Worm (Caenorhabditis elegans) whole organism, L4 larva: Measurements from ENCODE around the gene arl-5.

Experiments used
- D1046.2 ChIP-seq: fragments of 200-800 bp; sonication (Bioruptor generic); IDR thresholded peaks from 2 replicates; pipeline ENCODE4 v1.3.6; 2022; ENCODE audit warnings: missing genetic modification characterization, missing compliant biosample characterization
- F10B5.3 ChIP-seq: sonication (generic microtip); optimal IDR thresholded peaks from 2 replicates; lab custom pipeline; 2016; ENCODE audit warnings: mild to moderate bottlenecking, missing genetic modification characterization, missing compliant biosample characterization
- F26F4.8 ChIP-seq: fragments of 200-800 bp; sonication (Bioruptor generic); conservative IDR thresholded peaks from 2 replicates; pipeline ENCODE4 v1.3.6; 2022; ENCODE audit warnings: missing genetic modification characterization, missing compliant biosample characterization
- F37D6.2 ChIP-seq: sonication (generic microtip); optimal IDR thresholded peaks from 2 replicates; lab custom pipeline; 2016; ENCODE audit warnings: mild to moderate bottlenecking, missing genetic modification characterization, missing compliant biosample characterization
- F44E2.7 ChIP-seq: fragments of 200-800 bp; sonication (Bioruptor generic); IDR thresholded peaks from 2 replicates; pipeline ENCODE4 v2.1.2; 2022; ENCODE audit warnings: missing genetic modification characterization, missing compliant biosample characterization
- F49E8.2 ChIP-seq: sonication (generic microtip); optimal IDR thresholded peaks from 2 replicates; lab custom pipeline; 2016; ENCODE audit warnings: missing compliant biosample characterization, mild to moderate bottlenecking, missing genetic modification characterization, borderline replicate concordance
- R02D3.7 ChIP-seq: fragments of 150-350 bp; sonication (generic microtip); optimal IDR thresholded peaks from 3 replicates; lab custom pipeline; 2014; ENCODE audit warnings: missing biosample characterization, missing genetic modification characterization
- Y105C5A.15 ChIP-seq: fragments of 200-800 bp; sonication (Bioruptor generic); IDR thresholded peaks from 2 replicates; pipeline ENCODE4 v1.3.6; 2022; ENCODE audit warnings: missing genetic modification characterization, missing compliant biosample characterization
- Y75B8A.6 ChIP-seq: fragments of 200-800 bp; sonication (Bioruptor generic); IDR thresholded peaks from 2 replicates; pipeline ENCODE4 v1.3.6; 2022; ENCODE audit warnings: missing genetic modification reagents, missing genetic modification characterization, missing compliant biosample characterization
- ZK337.2 ChIP-seq: fragments of 200-800 bp; sonication (Bioruptor generic); IDR thresholded peaks from 2 replicates; pipeline ENCODE4 v1.3.6; 2022; ENCODE audit warnings: missing genetic modification reagents, missing genetic modification characterization, missing compliant biosample characterization
- aly-2 ChIP-seq: sonication (generic microtip); optimal IDR thresholded peaks from 2 replicates; lab custom pipeline; 2018; ENCODE audit warnings: missing biosample characterization, missing genetic modification characterization
- arid-1 ChIP-seq: fragments of 200-800 bp; sonication (Bioruptor generic); conservative IDR thresholded peaks from 2 replicates; pipeline ENCODE4 v1.3.6; 2022; ENCODE audit warnings: missing genetic modification reagents, missing genetic modification characterization, missing compliant biosample characterization
- ceh-32 ChIP-seq: sonication (generic microtip); optimal IDR thresholded peaks from 2 replicates; lab custom pipeline; 2016; ENCODE audit warnings: mild to moderate bottlenecking, missing genetic modification characterization, missing compliant biosample characterization; ENCODE audit not compliant: poor library complexity
- cey-2 ChIP-seq: sonication (generic microtip); optimal IDR thresholded peaks from 3 replicates; lab custom pipeline; 2017; ENCODE audit warnings: missing genetic modification characterization, mild to moderate bottlenecking, missing compliant biosample characterization, antibody characterized with exemption, borderline replicate concordance; ENCODE audit not compliant: insufficient read depth
- daf-19 ChIP-seq: fragments of 200-800 bp; sonication (Bioruptor generic); conservative IDR thresholded peaks from 2 replicates; pipeline ENCODE4 v1.3.6; 2022; ENCODE audit warnings: missing genetic modification characterization, missing compliant biosample characterization
- dmd-9 ChIP-seq: fragments of 200-800 bp; sonication (Bioruptor generic); IDR thresholded peaks from 2 replicates; pipeline ENCODE4 v1.3.6; 2022; ENCODE audit warnings: missing genetic modification reagents, missing genetic modification characterization, missing compliant biosample characterization
- dpl-1 ChIP-seq: fragments of 150-350 bp; optimal IDR thresholded peaks from 2 replicates; lab custom pipeline; 2014; ENCODE audit warnings: missing biosample characterization, missing genetic modification reagents, missing genetic modification characterization
- duxl-1 ChIP-seq: sonication (generic microtip); optimal IDR thresholded peaks from 2 replicates; lab custom pipeline; 2016; ENCODE audit warnings: mild to moderate bottlenecking, missing genetic modification characterization, moderate library complexity, missing compliant biosample characterization; ENCODE audit not compliant: poor library complexity
- dve-1 ChIP-seq: sonication (generic microtip); optimal IDR thresholded peaks from 2 replicates; lab custom pipeline; 2017; ENCODE audit warnings: antibody characterized with exemption, mild to moderate bottlenecking, missing genetic modification characterization, missing compliant biosample characterization; ENCODE audit not compliant: insufficient read depth
- egl-43 ChIP-seq: fragments of 200-800 bp; sonication (Bioruptor generic); IDR thresholded peaks from 2 replicates; pipeline ENCODE4 v1.3.6; 2022; ENCODE audit warnings: missing genetic modification reagents, missing genetic modification characterization, missing compliant biosample characterization
- fkh-10 ChIP-seq: fragments of 150-350 bp; optimal IDR thresholded peaks from 2 replicates; lab custom pipeline; 2014; ENCODE audit warnings: missing biosample characterization, missing genetic modification reagents, missing genetic modification characterization
- fos-1 ChIP-seq: fragments of 150-350 bp; optimal IDR thresholded peaks from 2 replicates; lab custom pipeline; 2014; ENCODE audit warnings: missing biosample characterization, missing genetic modification characterization
- gei-8 ChIP-seq: fragments of 200-800 bp; sonication (Bioruptor generic); optimal IDR thresholded peaks from 2 replicates; lab custom pipeline; 2018; ENCODE audit warnings: mild to moderate bottlenecking, missing genetic modification characterization, missing compliant biosample characterization
- hmg-1.1 ChIP-seq: fragments of 200-800 bp; sonication (Bioruptor generic); IDR thresholded peaks from 2 replicates; pipeline ENCODE4 v1.3.6; 2022; ENCODE audit warnings: missing genetic modification reagents, missing genetic modification characterization, missing compliant biosample characterization
- lin-1 ChIP-seq: fragments of 200-800 bp; sonication (Bioruptor generic); IDR thresholded peaks from 2 replicates; pipeline ENCODE4 v1.3.6; 2022; ENCODE audit warnings: missing genetic modification reagents, missing genetic modification characterization, missing compliant biosample characterization
- lin-13 ChIP-seq: fragments of 150-350 bp; optimal IDR thresholded peaks from 2 replicates; lab custom pipeline; 2014; ENCODE audit warnings: missing biosample characterization, missing genetic modification reagents, missing genetic modification characterization
- lin-38 ChIP-seq: fragments of 200-800 bp; sonication (Bioruptor generic); IDR thresholded peaks from 2 replicates; pipeline ENCODE4 v1.3.6; 2022; ENCODE audit warnings: missing genetic modification reagents, missing genetic modification characterization, missing compliant biosample characterization
- lsy-2 ChIP-seq, 2 experiments: fragments of 150-350 bp in 1 of 2; sonication (generic microtip) in 1 of 2; optimal IDR thresholded peaks; 2 replicates each; lab custom pipeline; 2014 to 2017; ENCODE audit warnings: missing biosample characterization in 2 of 2, missing genetic modification characterization in 2 of 2
- madf-5 ChIP-seq, 2 experiments: fragments of 200-800 bp; sonication (Bioruptor generic); IDR thresholded peaks; 2 replicates each; pipeline ENCODE4 v1.3.6; 2022; ENCODE audit warnings: missing compliant biosample characterization in 2 of 2, missing genetic modification characterization in 2 of 2
- mdl-1 ChIP-seq, 2 experiments: fragments of 150-350 bp in 1 of 2; sonication (generic microtip) in 1 of 2; optimal IDR thresholded peaks; 2 replicates each; lab custom pipeline; 2014 to 2017; ENCODE audit warnings: missing biosample characterization in 2 of 2, missing genetic modification characterization in 2 of 2
- mdt-29 ChIP-seq: fragments of 200-800 bp; sonication (Bioruptor generic); IDR thresholded peaks from 2 replicates; pipeline ENCODE4 v1.3.6; 2022; ENCODE audit warnings: missing genetic modification reagents, missing genetic modification characterization, missing compliant biosample characterization
- mep-1 ChIP-seq: fragments of 150-350 bp; sonication (generic microtip); optimal IDR thresholded peaks from 3 replicates; lab custom pipeline; 2014; ENCODE audit warnings: missing biosample characterization, missing genetic modification characterization
- mxl-3 ChIP-seq: fragments of 200-800 bp; sonication (Bioruptor generic); optimal IDR thresholded peaks from 2 replicates; lab custom pipeline; 2018; ENCODE audit warnings: mild to moderate bottlenecking, missing genetic modification characterization, missing compliant biosample characterization
- nhr-25 ChIP-seq: sonication (generic microtip); optimal IDR thresholded peaks from 2 replicates; lab custom pipeline; 2017; ENCODE audit warnings: missing genetic modification characterization, mild to moderate bottlenecking, missing compliant biosample characterization, antibody characterized with exemption, moderate library complexity, borderline replicate concordance; ENCODE audit not compliant: insufficient read depth
- nhr-41 ChIP-seq: fragments of 200-800 bp; sonication (Bioruptor generic); IDR thresholded peaks from 2 replicates; pipeline ENCODE4 v1.3.6; 2022; ENCODE audit warnings: missing genetic modification reagents, missing genetic modification characterization, missing compliant biosample characterization
- nhr-6 ChIP-seq: fragments of 150-350 bp; optimal IDR thresholded peaks from 2 replicates; lab custom pipeline; 2014; ENCODE audit warnings: missing biosample characterization, missing genetic modification characterization
- nhr-77 ChIP-seq: fragments of 150-350 bp; optimal IDR thresholded peaks from 2 replicates; lab custom pipeline; 2014; ENCODE audit warnings: missing biosample characterization, missing genetic modification characterization
- php-3 ChIP-seq: fragments of 200-800 bp; sonication (Bioruptor generic); IDR thresholded peaks from 2 replicates; pipeline ENCODE4 v1.3.6; 2022; ENCODE audit warnings: missing genetic modification reagents, missing genetic modification characterization, missing compliant biosample characterization
- saeg-2 ChIP-seq: fragments of 200-800 bp; sonication (Bioruptor generic); IDR thresholded peaks from 2 replicates; pipeline ENCODE4 v1.3.6; 2022; ENCODE audit warnings: missing genetic modification reagents, missing genetic modification characterization, missing compliant biosample characterization
- sdz-12 ChIP-seq: fragments of 200-800 bp; sonication (Bioruptor generic); optimal IDR thresholded peaks from 2 replicates; lab custom pipeline; 2018; ENCODE audit warnings: mild to moderate bottlenecking, missing genetic modification characterization, missing compliant biosample characterization
- skn-1 ChIP-seq: fragments of 150-350 bp; optimal IDR thresholded peaks from 2 replicates; lab custom pipeline; 2014; ENCODE audit warnings: missing biosample characterization, missing genetic modification characterization
- snpc-4 ChIP-seq: fragments of 150-350 bp; optimal IDR thresholded peaks from 2 replicates; lab custom pipeline; 2014; ENCODE audit warnings: missing biosample characterization, missing genetic modification characterization
- spr-1 ChIP-seq: sonication (generic microtip); optimal IDR thresholded peaks from 2 replicates; lab custom pipeline; 2016; ENCODE audit warnings: mild to moderate bottlenecking, missing genetic modification characterization, missing compliant biosample characterization
- spr-3 ChIP-seq: fragments of 200-800 bp; sonication (Bioruptor generic); optimal IDR thresholded peaks from 2 replicates; lab custom pipeline; 2018; ENCODE audit warnings: mild to moderate bottlenecking, missing genetic modification characterization, missing compliant biosample characterization
- tra-1 ChIP-seq: fragments of 200-800 bp; sonication (Bioruptor generic); IDR thresholded peaks from 2 replicates; pipeline ENCODE4 v1.3.6; 2022; ENCODE audit warnings: missing genetic modification reagents, missing genetic modification characterization, missing compliant biosample characterization
- unc-130 ChIP-seq: sonication (generic microtip); optimal IDR thresholded peaks from 2 replicates; lab custom pipeline; 2016; ENCODE audit warnings: missing genetic modification reagents, missing genetic modification characterization, missing compliant biosample characterization
- zag-1 ChIP-seq: fragments of 150-350 bp; optimal IDR thresholded peaks from 2 replicates; lab custom pipeline; 2014; ENCODE audit warnings: missing biosample characterization, missing genetic modification characterization
- zip-2 ChIP-seq: fragments of 150-350 bp; optimal IDR thresholded peaks from 2 replicates; lab custom pipeline; 2014; ENCODE audit warnings: missing biosample characterization, missing genetic modification characterization
- ztf-7 ChIP-seq: fragments of 150-350 bp; optimal IDR thresholded peaks from 2 replicates; lab custom pipeline; 2014; ENCODE audit warnings: missing biosample characterization, missing genetic modification characterization

The arl-5 gene

DNA sequence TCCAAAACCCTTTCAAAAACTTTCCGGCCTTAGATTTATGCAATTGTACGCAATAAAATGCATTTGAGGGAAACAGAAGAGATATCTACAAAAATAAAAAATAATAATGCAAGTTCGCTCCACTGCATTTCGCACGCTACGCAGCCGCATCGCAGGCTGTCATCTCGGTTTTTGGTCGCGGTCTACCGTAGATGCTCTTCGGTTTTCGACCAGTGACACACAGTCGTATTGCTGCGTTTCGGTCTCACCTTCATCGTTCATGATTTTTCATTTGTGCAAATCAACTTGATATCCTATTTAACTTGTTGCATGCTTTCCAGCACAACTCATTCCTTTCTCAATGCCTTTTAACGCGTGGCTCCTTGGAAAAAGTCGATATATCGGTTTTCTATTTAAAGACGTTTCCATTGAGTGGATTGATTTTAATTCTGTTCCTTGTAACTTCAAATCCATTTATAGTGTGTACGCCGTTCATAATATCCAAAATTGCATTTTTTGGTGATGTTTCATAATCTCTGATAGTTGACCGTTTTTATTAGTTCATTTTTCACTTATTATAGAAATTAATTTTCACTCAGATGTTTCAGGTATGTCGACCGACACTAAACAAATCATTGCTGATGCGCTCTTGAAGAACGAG is 42.3 kb upstream of the arl-5 start, which contains the start of gene vha-1 (continued):
- peak; percentile 66 for TF ChIP-seq nhr-25
- TF ChIP-seq fkh-10, result peak; percentile 26
- TF ChIP-seq tra-1 (GFP tag; lab: Robert Waterston, UW), result 0 out of 2 replicates have a peak, but pooled peaks have one; percentile 46
- TF ChIP-seq nhr-41 (GFP tag; lab: Robert Waterston, UW), result no peak
- no peak for TF ChIP-seq dmd-9 (GFP tag; lab: Robert Waterston, UW)
- TF ChIP-seq F37D6.2 (tag; lab: Kevin White, UChicago), result peak; percentile 7
- no peak for TF ChIP-seq madf-5 (GFP tag; IDR thresholded peaks at IDR 0.05; lab: Robert Waterston, UW)
- TF ChIP-seq saeg-2 (GFP tag; lab: Robert Waterston, UW), result no peak
- TF ChIP-seq cey-2 (tag; lab: Kevin White, UChicago), result no peak
- TF ChIP-seq ceh-32 (tag; lab: Kevin White, UChicago), result no peak
- TF ChIP-seq spr-1 (tag; lab: Kevin White, UChicago), result peak; percentile 64
- TF ChIP-seq Y105C5A.15 (GFP tag; lab: Robert Waterston, UW), result no peak
- peak; percentile 95 for TF ChIP-seq lin-13 (GFP tag; lab: Kevin White, UChicago)
- peak; percentile 97 for TF ChIP-seq lin-38
- TF ChIP-seq daf-19 (GFP tag; lab: Robert Waterston, UW), result no peak
- no peak for TF ChIP-seq F49E8.2 (tag; lab: Kevin White, UChicago)
- TF ChIP-seq fos-1, result peak; percentile 25
- TF ChIP-seq skn-1 (tag; lab: Kevin White, UChicago), result peak; percentile 4
- no peak for TF ChIP-seq snpc-4 (tag; lab: Kevin White, UChicago)
- peak; percentile 77 for TF ChIP-seq hmg-1.1 (GFP tag; lab: Robert Waterston, UW)
- TF ChIP-seq zip-2, result no peak
- TF ChIP-seq mdl-1 (tag; optimal IDR thresholded peaks at IDR 0.05; lab: Kevin White, UChicago), result peak; percentile 4 to 70
- TF ChIP-seq spr-3 (GFP tag; lab: Kevin White, UChicago), result no peak
- TF ChIP-seq F10B5.3 (tag; lab: Kevin White, UChicago), result no peak
- TF ChIP-seq Y75B8A.6 (GFP tag; lab: Robert Waterston, UW), result no peak
- TF ChIP-seq lin-1 (GFP tag; lab: Robert Waterston, UW), result peak; percentile 80
- TF ChIP-seq duxl-1 (tag; lab: Kevin White, UChicago), result no peak
- TF ChIP-seq ztf-7 (tag; lab: Kevin White, UChicago), result peak; percentile 22
- no peak for TF ChIP-seq F44E2.7 (GFP tag; lab: Robert Waterston, UW)
- peak; percentile 89 for TF ChIP-seq nhr-6 (tag; lab: Kevin White, UChicago)
- peak; percentile 94 for TF ChIP-seq dve-1 (tag; lab: Kevin White, UChicago)
- peak; percentile 92 for TF ChIP-seq mep-1 (tag; lab: Kevin White, UChicago)
- TF ChIP-seq egl-43 (GFP tag; lab: Robert Waterston, UW), result 0 out of 2 replicates have a peak, but pooled peaks have one; percentile 29
- peak; percentile 91 to 96 for TF ChIP-seq lsy-2 (tag; optimal IDR thresholded peaks at IDR 0.05; lab: Kevin White, UChicago)
- peak; percentile 2 for TF ChIP-seq unc-130 (GFP tag; lab: Kevin White, UChicago)
- TF ChIP-seq aly-2 (tag; lab: Kevin White, UChicago), result no peak
- TF ChIP-seq ZK337.2 (GFP tag; lab: Robert Waterston, UW), result no peak
- no peak for TF ChIP-seq gei-8 (GFP tag; lab: Kevin White, UChicago)
- peak; percentile 44 for TF ChIP-seq arid-1
- no peak for TF ChIP-seq F26F4.8 (GFP tag; lab: Robert Waterston, UW)
- peak; percentile 74 for TF ChIP-seq dpl-1 (GFP tag; lab: Kevin White, UChicago)
- TF ChIP-seq R02D3.7 (tag; lab: Kevin White, UChicago), result no peak
- TF ChIP-seq php-3, result no peak
- peak; percentile 97 for TF ChIP-seq nhr-77
- no peak for TF ChIP-seq zag-1 (tag; lab: Kevin White, UChicago)
- peak; percentile 86 for TF ChIP-seq mxl-3 (GFP tag; lab: Kevin White, UChicago)
- TF ChIP-seq D1046.2, result no peak
- TF ChIP-seq sdz-12 (GFP tag; lab: Kevin White, UChicago), result no peak
- peak; percentile 71; the same call in 1 of the 2 replicates for TF ChIP-seq mdt-29
